Worm (Caenorhabditis elegans): Measurements from ENCODE around the gene irld-64.

DNA sequence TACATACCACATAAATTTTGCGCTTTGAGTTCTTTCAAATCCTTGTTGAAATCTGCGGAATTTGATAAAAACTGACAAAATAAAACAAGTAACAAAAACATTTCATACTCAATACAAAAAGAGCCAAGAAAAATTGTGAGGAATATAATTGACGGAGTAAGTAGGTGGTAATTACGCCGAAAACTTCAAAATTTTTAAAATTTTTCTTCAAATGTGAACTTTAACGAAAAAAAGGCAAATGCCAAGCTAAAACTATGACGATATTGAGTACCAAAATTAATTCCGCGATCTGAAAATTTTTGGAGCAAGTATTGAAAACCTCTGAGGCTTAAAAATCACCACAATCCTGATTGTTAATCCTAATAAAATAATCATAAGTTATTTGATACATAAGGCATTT is 22.2 kb upstream of the irld-64 start, which contains the start of gene irld-51:
- no peak for TF ChIP-seq T23F11.4 (GFP tag; optimal IDR thresholded peaks at IDR 0.05)
- no peak for TF ChIP-seq zip-5 (tag; optimal IDR thresholded peaks at IDR 0.05)
- TF ChIP-seq ama-1 (optimal IDR thresholded peaks at IDR 0.05): no peak
- TF ChIP-seq ceh-6 (GFP tag; optimal IDR thresholded peaks at IDR 0.05): no peak
- no peak for TF ChIP-seq ceh-22 (tag; optimal IDR thresholded peaks at IDR 0.05)
- TF ChIP-seq K02D7.2 (tag; optimal IDR thresholded peaks at IDR 0.05): no peak
- TF ChIP-seq C38D4.7 (GFP tag; optimal IDR thresholded peaks at IDR 0.05): no peak

Data from whole organism, late embryonic.